Fruit fly (Drosophila melanogaster): Measurements from ENCODE around the gene CG31445.

DNA sequence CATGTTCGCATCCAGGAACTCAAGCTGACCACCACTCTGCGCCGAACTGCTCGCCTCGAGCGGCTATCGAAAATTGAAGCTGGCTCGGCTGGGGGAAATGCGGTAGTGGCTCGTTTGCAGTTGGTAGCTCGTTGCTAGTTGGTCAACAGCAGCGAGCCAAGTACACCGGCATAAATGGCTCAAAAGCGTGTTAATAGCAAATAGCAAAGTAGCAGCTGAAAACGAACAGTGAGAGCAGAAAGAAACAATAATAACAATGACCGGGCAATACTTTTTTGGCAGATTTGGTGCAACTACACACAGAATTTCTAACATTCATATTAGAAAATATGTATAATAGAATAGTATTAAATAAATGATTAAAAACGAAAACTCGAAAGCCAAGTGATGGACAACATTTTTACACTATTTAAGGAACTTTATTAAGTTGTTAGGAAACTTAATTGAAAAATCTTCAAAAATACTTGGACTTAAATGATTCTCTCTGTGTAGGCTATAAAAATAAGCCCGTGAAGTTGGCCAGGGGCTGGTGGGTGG is 16.9 kb downstream of the CG31445 start, which contains the start of gene CG14507:
- TF ChIP-seq insv (optimal IDR thresholded peaks at IDR 0.05): no peak
- no peak for TF ChIP-seq h (optimal IDR thresholded peaks at IDR 0.05)
- TF ChIP-seq Sin3A (optimal IDR thresholded peaks at IDR 0.05): no peak
- TF ChIP-seq psq (optimal IDR thresholded peaks at IDR 0.05): no peak
- TF ChIP-seq ttk (optimal IDR thresholded peaks at IDR 0.05): no peak

Data from Kc167 (cell line).